Worm (Caenorhabditis elegans): ENCODE measurements around the gene F19C6.3.

- TF ChIP-seq hmbx-1 (tag; optimal IDR thresholded peaks at IDR 0.05): no peak
- TF ChIP-seq ama-1 (optimal IDR thresholded peaks at IDR 0.05): no peak
- TF ChIP-seq pes-1 (GFP tag; IDR thresholded peaks at IDR 0.05): no peak
- no peak for TF ChIP-seq sea-1 (GFP tag; conservative IDR thresholded peaks at IDR 0.05)
- TF ChIP-seq hnd-1 (tag; optimal IDR thresholded peaks at IDR 0.05): no peak
- no peak for TF ChIP-seq aly-1 (tag; optimal IDR thresholded peaks at IDR 0.05)
- peak; percentile 44; the same call in 1 of the 2 replicates for TF ChIP-seq flt-1 (GFP tag; IDR thresholded peaks at IDR 0.05)
- TF ChIP-seq tra-4 (tag; optimal IDR thresholded peaks at IDR 0.05): no peak
- TF ChIP-seq ceh-36 (tag; optimal IDR thresholded peaks at IDR 0.05): no peak
Observed at ce11 chrX:9958561-9958960, 50.0 kb downstream of the F19C6.3 start, which contains the start of gene ZC506.1.
